Worm (Caenorhabditis elegans): Measurements from ENCODE around the gene F36H9.5.
"Not testable (repeated sequence)": the region's sequence is repeated elsewhere in the genome, so short reads cannot be mapped to it uniquely, and the experiment has no call there.

F36H9.5 gene

ce11 chrV:1820749-1821148, 38.9 kb upstream of the F36H9.5 start:
- no peak for TF ChIP-seq nhr-237 (tag; optimal IDR thresholded peaks at IDR 0.05)
- TF ChIP-seq mep-1 (tag; optimal IDR thresholded peaks at IDR 0.05), result no peak
- TF ChIP-seq nhr-12 (tag; optimal IDR thresholded peaks at IDR 0.05), result no peak
- no peak for TF ChIP-seq elt-1 (tag; optimal IDR thresholded peaks at IDR 0.05; ENCODE audit: borderline replicate concordance, insufficient read depth)
- TF ChIP-seq snpc-4 (tag; optimal IDR thresholded peaks at IDR 0.05), result no peak
- TF ChIP-seq ceh-39 (tag; optimal IDR thresholded peaks at IDR 0.05), result no peak
- TF ChIP-seq hlh-1 (tag; optimal IDR thresholded peaks at IDR 0.05), result no peak
- no peak for TF ChIP-seq sem-2 (GFP tag; optimal IDR thresholded peaks at IDR 0.05)
- TF ChIP-seq mab-5 (tag; optimal IDR thresholded peaks at IDR 0.05), result no peak
- TF ChIP-seq tbx-8 (GFP tag; optimal IDR thresholded peaks at IDR 0.05), result no peak
- TF ChIP-seq lin-32 (GFP tag; optimal IDR thresholded peaks at IDR 0.05), result no peak
- TF ChIP-seq unc-120 (tag; optimal IDR thresholded peaks at IDR 0.05; ENCODE audit: poor library complexity, severe bottlenecking), result no peak

ce11 chrV:1820016-1820415, 38.2 kb upstream of the F36H9.5 start:
- TF ChIP-seq tbx-8 (GFP tag; optimal IDR thresholded peaks at IDR 0.05) (no peak), lin-32 (GFP tag; optimal IDR thresholded peaks at IDR 0.05) (no peak), mep-1 (tag; optimal IDR thresholded peaks at IDR 0.05) (no peak), ztf-11 (tag; optimal IDR thresholded peaks at IDR 0.05) (no peak), flh-1 (GFP tag; optimal IDR thresholded peaks at IDR 0.05) (no peak), elt-3 (tag; optimal IDR thresholded peaks at IDR 0.05) (no peak), sem-2 (GFP tag; optimal IDR thresholded peaks at IDR 0.05) (no peak), drap-1 (GFP tag; optimal IDR thresholded peaks at IDR 0.05) (no peak), blmp-1 (tag; optimal IDR thresholded peaks at IDR 0.05) (no peak), unc-120 (tag; optimal IDR thresholded peaks at IDR 0.05; ENCODE audit: poor library complexity, severe bottlenecking) (no peak), lsy-2 (tag; optimal IDR thresholded peaks at IDR 0.05) (no peak), elt-1 (tag; optimal IDR thresholded peaks at IDR 0.05; ENCODE audit: borderline replicate concordance, insufficient read depth) (no peak), ces-1 (GFP tag; optimal IDR thresholded peaks at IDR 0.05) (no peak), unc-39 (tag; optimal IDR thresholded peaks at IDR 0.05) (no peak), pha-4 (tag; optimal IDR thresholded peaks at IDR 0.05) (no peak), nhr-2 (tag; optimal IDR thresholded peaks at IDR 0.05) (no peak), mls-2 (tag; optimal IDR thresholded peaks at IDR 0.05) (no peak), snpc-4 (tag; optimal IDR thresholded peaks at IDR 0.05) (no peak)

ce11 chrV:1814784-1815183, 33.0 kb upstream of the F36H9.5 start, which contains the start of gene Y46H3A.5:
Y46H3A.5 (minus strand) TSS chrV:1814884.
- not testable (repeated sequence) for TF ChIP-seq elt-3, pha-4, zip-8 (tag; optimal IDR thresholded peaks at IDR 0.05)

- TF ChIP-seq nhr-76 (tag; optimal IDR thresholded peaks at IDR 0.05) (no peak), sem-2 (GFP tag; optimal IDR thresholded peaks at IDR 0.05) (no peak), mep-1 (tag; optimal IDR thresholded peaks at IDR 0.05) (no peak), mab-5 (tag; optimal IDR thresholded peaks at IDR 0.05) (no peak), elt-1 (tag; optimal IDR thresholded peaks at IDR 0.05; ENCODE audit: borderline replicate concordance, insufficient read depth) (no peak), mls-2 (tag; optimal IDR thresholded peaks at IDR 0.05) (no peak)
Measured at ce11 chrV:1811035-1811434, 29.2 kb upstream of the F36H9.5 start, which contains the start of gene Y46H3A.4. Y46H3A.4 (minus strand) TSS chrV:1811135.

- TF ChIP-seq cnd-1 (tag; optimal IDR thresholded peaks at IDR 0.05), result no peak
- no peak for TF ChIP-seq mep-1 (tag; optimal IDR thresholded peaks at IDR 0.05)
- no peak for TF ChIP-seq zip-8 (tag; optimal IDR thresholded peaks at IDR 0.05)
- no peak for TF ChIP-seq bed-3 (GFP tag; optimal IDR thresholded peaks at IDR 0.05)
- TF ChIP-seq ceh-83 (GFP tag; optimal IDR thresholded peaks at IDR 0.05), result no peak
- no peak for TF ChIP-seq nhr-28 (tag; optimal IDR thresholded peaks at IDR 0.05)
- TF ChIP-seq elt-3 (tag; optimal IDR thresholded peaks at IDR 0.05), result no peak
- TF ChIP-seq ham-2 (GFP tag; optimal IDR thresholded peaks at IDR 0.05), result no peak
- TF ChIP-seq sem-2 (GFP tag; optimal IDR thresholded peaks at IDR 0.05), result no peak
- TF ChIP-seq pha-4 (tag; optimal IDR thresholded peaks at IDR 0.05), result no peak
- TF ChIP-seq flh-1 (GFP tag; optimal IDR thresholded peaks at IDR 0.05), result no peak
Measured at ce11 chrV:1807160-1807559, 25.3 kb upstream of the F36H9.5 start, which contains the start of gene srt-42. srt-42 (plus strand) TSS chrV:1807460.

Measured in whole organism, mixed stage, embryonic.